Worm (Caenorhabditis elegans): ENCODE measurements around the gene pals-40.

Gene pals-40

DNA sequence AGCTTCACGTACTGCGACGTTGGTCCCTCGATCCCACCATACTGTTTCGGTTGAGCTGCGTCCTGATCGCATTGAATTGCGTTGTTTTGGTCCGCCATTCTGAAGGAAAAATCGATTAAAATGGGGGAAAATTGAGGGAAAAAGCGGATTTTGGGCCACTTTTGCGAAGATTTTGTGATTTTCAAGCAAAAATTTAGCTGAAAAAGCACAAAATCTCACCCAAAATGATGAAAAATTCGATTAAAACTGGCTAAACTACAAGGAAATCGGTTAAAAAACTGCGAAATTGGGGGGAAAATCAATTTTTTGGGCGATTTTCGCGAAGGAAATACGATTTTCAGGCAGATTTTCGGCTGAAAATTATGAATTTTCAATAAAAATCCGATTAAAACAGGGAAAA, 39.3 kb upstream of the pals-40 start, which contains the start of gene elc-1:
Gene elc-1, minus strand, starts transcription at position 101 of the 400 bp plus-strand sequence.
- no peak for TF ChIP-seq ztf-11 (tag; optimal IDR thresholded peaks at IDR 0.05)
- no peak for TF ChIP-seq R02D3.7 (tag; optimal IDR thresholded peaks at IDR 0.05)
- TF ChIP-seq zag-1 (tag; optimal IDR thresholded peaks at IDR 0.05) = no peak
- TF ChIP-seq ZK546.5 (tag; optimal IDR thresholded peaks at IDR 0.05) = no peak
- no peak for TF ChIP-seq ceh-16 (tag; optimal IDR thresholded peaks at IDR 0.05)
- no peak for TF ChIP-seq mml-1 (tag; optimal IDR thresholded peaks at IDR 0.05)
- no peak for TF ChIP-seq fos-1 (tag; optimal IDR thresholded peaks at IDR 0.05)
- TF ChIP-seq nhr-25 (tag; optimal IDR thresholded peaks at IDR 0.05) = no peak
- TF ChIP-seq nhr-11 (tag; optimal IDR thresholded peaks at IDR 0.05) = no peak
- TF ChIP-seq lsy-12 (tag; optimal IDR thresholded peaks at IDR 0.05) = no peak
- TF ChIP-seq nhr-23 (tag; optimal IDR thresholded peaks at IDR 0.05) = no peak
- TF ChIP-seq ceh-82 (tag; optimal IDR thresholded peaks at IDR 0.05) = no peak
- TF ChIP-seq jun-1 (tag; optimal IDR thresholded peaks at IDR 0.05) = no peak
- TF ChIP-seq aly-2 (tag; optimal IDR thresholded peaks at IDR 0.05) = no peak
- TF ChIP-seq nhr-76 (tag; optimal IDR thresholded peaks at IDR 0.05) = no peak

DNA sequence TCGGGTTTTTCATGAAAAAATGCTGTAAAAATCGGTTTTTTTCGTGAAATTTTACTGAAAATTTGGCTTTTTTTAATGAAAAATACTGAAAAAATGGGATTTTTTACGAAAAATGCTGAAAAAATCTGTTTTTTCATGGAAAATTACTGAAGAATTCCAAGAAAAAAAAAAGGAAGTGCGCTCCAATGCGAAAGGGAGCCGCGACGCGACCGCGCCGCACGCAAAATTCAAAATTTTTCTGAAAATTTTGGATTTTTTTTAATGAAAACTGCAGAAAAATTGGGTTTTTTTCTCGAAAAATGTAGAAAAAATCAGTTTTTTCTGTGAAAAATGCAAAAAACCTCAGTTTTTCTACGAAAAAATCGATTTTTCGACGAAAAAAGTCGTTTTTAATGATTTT, 38.8 kb upstream of the pals-40 start:
- TF ChIP-seq eor-1 (tag; optimal IDR thresholded peaks at IDR 0.05) (no peak), mdl-1 (tag; optimal IDR thresholded peaks at IDR 0.05) (no peak), mml-1 (tag; optimal IDR thresholded peaks at IDR 0.05) (no peak), R02D3.7 (tag; optimal IDR thresholded peaks at IDR 0.05) (no peak), nhr-76 (tag; optimal IDR thresholded peaks at IDR 0.05) (no peak)

DNA sequence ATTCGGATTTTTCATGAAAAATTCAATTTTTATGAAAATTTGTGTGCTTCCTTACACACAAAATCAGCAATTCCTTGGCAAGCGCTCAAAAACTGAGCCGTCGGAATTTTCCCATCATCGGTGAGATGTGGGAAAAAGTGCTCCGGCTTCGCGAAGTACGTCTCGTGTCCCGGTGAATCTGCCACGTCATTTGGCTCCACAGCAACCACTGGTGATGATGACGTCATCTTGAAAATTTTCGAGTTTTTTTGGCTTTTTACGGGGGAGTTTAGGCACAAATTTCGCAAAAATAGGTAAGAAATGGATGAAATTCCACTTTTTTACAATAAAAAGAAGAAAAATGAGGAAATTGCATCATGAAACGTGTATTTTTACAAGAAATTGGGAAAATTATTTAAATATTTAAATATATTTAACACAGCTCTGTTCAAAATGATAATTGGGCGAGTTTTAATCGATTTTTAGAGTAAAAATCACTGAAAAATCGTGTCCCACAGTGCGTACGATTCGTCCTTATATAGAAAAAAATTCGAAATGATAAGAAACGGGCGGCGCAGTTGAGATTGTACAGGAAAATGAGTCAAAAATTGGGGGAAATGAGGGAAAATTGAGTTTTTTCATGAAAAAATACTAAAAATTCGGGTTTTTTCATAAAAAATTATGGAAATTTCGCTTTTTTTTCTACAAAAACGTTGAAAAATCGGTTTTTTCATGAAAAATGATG, 36.2 kb upstream of the pals-40 start, which contains the start of gene Y82E9BR.14:
Gene Y82E9BR.14, minus strand, starts transcription at position 227 of the 724 bp plus-strand sequence.
- TF ChIP-seq tbx-2 (tag; optimal IDR thresholded peaks at IDR 0.05) (no peak), pqm-1 (tag; optimal IDR thresholded peaks at IDR 0.05) (peak; percentile 19), elt-2 (tag; optimal IDR thresholded peaks at IDR 0.05) (peak; percentile 45), ZK546.5 (tag; optimal IDR thresholded peaks at IDR 0.05) (no peak)

DNA sequence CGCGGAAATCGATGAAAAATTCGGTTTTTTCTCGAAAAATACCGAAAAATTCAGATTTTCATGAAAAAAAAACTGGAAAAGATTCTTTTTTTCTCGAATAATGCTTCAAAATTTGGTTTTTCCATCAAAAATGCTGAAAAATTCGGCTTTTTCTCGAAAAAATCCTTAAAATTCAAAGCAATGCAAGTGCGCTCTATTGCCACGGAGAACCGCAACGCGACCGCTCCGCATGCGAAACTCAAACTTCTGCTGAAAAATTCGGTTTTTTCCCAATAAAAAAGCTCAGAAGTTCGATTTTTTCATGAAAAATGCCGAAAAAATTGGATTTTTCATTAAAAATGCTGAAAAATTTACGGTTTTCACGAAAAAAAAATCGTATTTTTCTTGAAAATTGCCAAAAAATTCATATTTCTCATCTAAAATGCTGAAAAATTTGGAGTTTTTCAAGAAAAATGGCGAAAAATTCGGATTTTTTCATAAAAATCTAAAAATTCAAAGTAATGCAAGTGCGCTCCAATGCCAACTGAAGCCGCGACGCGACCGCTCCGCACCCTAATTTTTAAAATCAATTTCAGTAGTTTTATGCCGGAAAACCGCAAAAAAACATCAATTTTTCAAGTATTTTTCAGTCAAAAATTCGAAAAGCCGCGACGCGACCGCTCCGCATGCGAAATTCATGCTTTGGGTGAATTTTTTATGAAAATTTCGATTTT, 35.5 kb upstream of the pals-40 start:
- TF ChIP-seq eor-1 (tag; optimal IDR thresholded peaks at IDR 0.05) = no peak
- no peak for TF ChIP-seq egl-5 (tag; optimal IDR thresholded peaks at IDR 0.05)
- TF ChIP-seq ceh-82 (tag; optimal IDR thresholded peaks at IDR 0.05) = no peak
- no peak for TF ChIP-seq elt-3 (tag; optimal IDR thresholded peaks at IDR 0.05)
- no peak for TF ChIP-seq nhr-76 (tag; optimal IDR thresholded peaks at IDR 0.05)
- no peak for TF ChIP-seq ztf-4 (tag; optimal IDR thresholded peaks at IDR 0.05)
- no peak for TF ChIP-seq nhr-28 (tag; optimal IDR thresholded peaks at IDR 0.05)
- TF ChIP-seq nhr-67 (tag; optimal IDR thresholded peaks at IDR 0.05) = no peak
- TF ChIP-seq pqm-1 (tag; optimal IDR thresholded peaks at IDR 0.05) = no peak
- TF ChIP-seq mdl-1 (tag; optimal IDR thresholded peaks at IDR 0.05) = no peak
- no peak for TF ChIP-seq R02D3.7 (tag; optimal IDR thresholded peaks at IDR 0.05)
- TF ChIP-seq elt-1 (tag; optimal IDR thresholded peaks at IDR 0.05) = no peak
- no peak for TF ChIP-seq lsy-12 (tag; optimal IDR thresholded peaks at IDR 0.05)

DNA sequence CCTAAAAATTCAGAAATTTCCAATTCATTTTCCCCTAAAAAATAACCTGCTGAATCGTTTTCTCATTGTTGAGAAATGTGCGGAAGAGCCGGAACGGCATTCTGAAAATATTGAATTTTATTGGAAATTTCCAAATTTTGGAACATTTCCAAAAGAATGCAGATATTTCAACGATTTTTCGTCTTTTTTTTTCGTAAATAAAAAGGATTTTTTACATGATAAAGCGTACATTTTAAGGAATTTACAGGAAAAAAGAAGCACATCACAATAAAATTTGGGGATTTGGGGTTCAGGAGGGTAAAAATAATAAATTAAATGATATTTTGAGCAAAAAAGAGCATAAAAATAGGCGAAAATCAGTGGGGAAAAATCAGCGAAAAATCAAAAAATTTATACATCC, 31.3 kb upstream of the pals-40 start, which contains the start of gene Y82E9BR.22:
Gene Y82E9BR.22, minus strand, starts transcription at position 101 of the 400 bp plus-strand sequence.
- no peak for TF ChIP-seq zag-1 (tag; optimal IDR thresholded peaks at IDR 0.05)
- no peak for TF ChIP-seq ZK546.5 (tag; optimal IDR thresholded peaks at IDR 0.05)
- TF ChIP-seq ztf-11 (tag; optimal IDR thresholded peaks at IDR 0.05) = no peak
- no peak for TF ChIP-seq elt-2 (tag; optimal IDR thresholded peaks at IDR 0.05)
- no peak for TF ChIP-seq tbx-2 (tag; optimal IDR thresholded peaks at IDR 0.05)
- TF ChIP-seq egl-27 (tag; optimal IDR thresholded peaks at IDR 0.05) = no peak
- no peak for TF ChIP-seq nhr-11 (tag; optimal IDR thresholded peaks at IDR 0.05)
- TF ChIP-seq unc-39 (tag; optimal IDR thresholded peaks at IDR 0.05) = no peak
- TF ChIP-seq lin-15B (tag; optimal IDR thresholded peaks at IDR 0.05) = no peak
- no peak for TF ChIP-seq fos-1 (tag; optimal IDR thresholded peaks at IDR 0.05)
- TF ChIP-seq jun-1 (tag; optimal IDR thresholded peaks at IDR 0.05) = no peak
- no peak for TF ChIP-seq unc-62 (GFP tag; optimal IDR thresholded peaks at IDR 0.05)
